Fruit fly (Drosophila melanogaster) whole organism: ENCODE results near the gene kek5.

ENCODE experiments used
- pan ChIP-seq: fragments of >200 bp; optimal IDR thresholded peaks from 2 replicates; lab custom pipeline; 2017
- usp ChIP-seq: fragments of >200 bp; optimal IDR thresholded peaks from 2 replicates; lab custom pipeline; 2017; ENCODE audit warnings: missing biosample characterization, missing genetic modification characterization, mixed read lengths

DNA sequence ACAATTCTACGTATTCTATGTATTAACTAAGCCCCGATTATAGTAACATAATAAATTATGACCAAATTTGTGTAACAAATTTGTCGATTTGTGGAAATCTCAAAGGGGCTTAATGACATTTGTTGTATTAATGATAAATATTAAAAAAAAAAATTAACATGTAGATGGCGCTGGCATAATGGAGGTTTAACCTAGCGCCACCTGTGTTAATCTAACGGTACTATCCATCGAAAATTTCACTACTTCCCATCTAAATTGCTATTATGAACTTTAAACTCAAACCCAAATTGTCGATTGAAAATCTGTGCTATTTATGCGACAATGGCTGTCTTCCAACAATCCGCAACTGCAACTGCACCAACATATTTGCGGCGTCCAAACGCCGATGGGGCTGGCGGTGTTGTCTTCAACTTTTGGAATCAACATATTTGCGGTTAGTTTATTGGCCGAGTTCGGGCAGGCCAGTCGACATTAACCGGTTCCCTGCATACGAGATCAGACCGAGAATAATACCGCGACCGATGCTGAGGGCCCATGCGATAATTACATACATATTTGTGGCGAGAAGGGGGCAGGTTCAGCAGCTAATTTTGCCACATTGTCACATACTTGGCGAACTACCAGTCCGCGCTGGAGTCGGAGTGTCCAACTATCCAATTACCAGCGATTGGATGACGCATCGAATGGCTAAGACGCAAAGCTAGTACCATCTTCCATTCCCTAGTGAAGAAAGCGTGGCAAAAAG lies 27.1 kb upstream of the kek5 start:
- TF ChIP-seq usp (GFP tag; lab: Kevin White, UChicago) (no peak), pan (lab: Kevin White, UChicago) (no peak)
